Worm (Caenorhabditis elegans) whole organism, L3 larva: ENCODE data around the gene ZK1055.6.

ENCODE experiments used
- aly-2 ChIP-seq: fragments of 150-350 bp; optimal IDR thresholded peaks from 2 replicates; lab custom pipeline; 2014; ENCODE audit warnings: missing biosample characterization, missing genetic modification characterization
- ama-1 ChIP-seq: fragments of 150-350 bp; optimal IDR thresholded peaks from 2 replicates; lab custom pipeline; 2018
- ceh-16 ChIP-seq: sonication (generic microtip); optimal IDR thresholded peaks from 2 replicates; lab custom pipeline; 2017; ENCODE audit warnings: missing biosample characterization, missing genetic modification characterization
- ceh-28 ChIP-seq: fragments of 150-350 bp; optimal IDR thresholded peaks from 2 replicates; lab custom pipeline; 2014; ENCODE audit warnings: missing biosample characterization, missing genetic modification reagents, missing genetic modification characterization
- ceh-82 ChIP-seq: fragments of 150-350 bp; optimal IDR thresholded peaks from 2 replicates; lab custom pipeline; 2014; ENCODE audit warnings: missing biosample characterization, missing genetic modification characterization
- ceh-9 ChIP-seq: sonication (generic microtip); optimal IDR thresholded peaks from 2 replicates; lab custom pipeline; 2018; ENCODE audit warnings: missing biosample characterization, missing genetic modification characterization
- egl-27 ChIP-seq: sonication (generic microtip); optimal IDR thresholded peaks from 4 replicates; lab custom pipeline; 2017; ENCODE audit warnings: missing biosample characterization, missing genetic modification reagents, missing genetic modification characterization
- egl-5 ChIP-seq: fragments of 150-350 bp; optimal IDR thresholded peaks from 2 replicates; lab custom pipeline; 2017; ENCODE audit warnings: missing biosample characterization, missing genetic modification reagents, missing genetic modification characterization, inconsistent platforms
- elt-1 ChIP-seq: fragments of 150-350 bp; optimal IDR thresholded peaks from 2 replicates; lab custom pipeline; 2014; ENCODE audit warnings: missing biosample characterization, missing genetic modification characterization
- elt-2 ChIP-seq: sonication (generic microtip); optimal IDR thresholded peaks from 2 replicates; lab custom pipeline; 2016; ENCODE audit warnings: missing genetic modification reagents, mild to moderate bottlenecking, missing genetic modification characterization, missing compliant biosample characterization
- elt-3 ChIP-seq, 3 experiments: fragments of 150-350 bp in 1 of 3; sonication (generic microtip) in 2 of 3; optimal IDR thresholded peaks; 2 replicates in 2 of 3; 4 replicates in 1 of 3; lab custom pipeline; 2014 to 2017; ENCODE audit warnings: missing biosample characterization in 3 of 3, missing genetic modification characterization in 3 of 3
- eor-1 ChIP-seq, 2 experiments: fragments of 150-350 bp; optimal IDR thresholded peaks; 2 replicates each; lab custom pipeline; 2014 to 2018; ENCODE audit warnings: missing biosample characterization in 2 of 2, missing genetic modification characterization in 2 of 2
- fkh-10 ChIP-seq: sonication (generic microtip); optimal IDR thresholded peaks from 2 replicates; lab custom pipeline; 2017; ENCODE audit warnings: missing biosample characterization, missing genetic modification reagents, missing genetic modification characterization
- fkh-2 ChIP-seq: fragments of 150-350 bp; optimal IDR thresholded peaks from 2 replicates; lab custom pipeline; 2014; ENCODE audit warnings: missing biosample characterization, missing genetic modification reagents, missing genetic modification characterization
- fos-1 ChIP-seq: fragments of 150-350 bp; optimal IDR thresholded peaks from 2 replicates; lab custom pipeline; 2014; ENCODE audit warnings: missing biosample characterization, missing genetic modification characterization
- hmg-11 ChIP-seq: sonication (generic microtip); optimal IDR thresholded peaks from 2 replicates; lab custom pipeline; 2016; ENCODE audit warnings: missing genetic modification characterization, missing compliant biosample characterization
- jun-1 ChIP-seq: fragments of 150-350 bp; optimal IDR thresholded peaks from 2 replicates; lab custom pipeline; 2014; ENCODE audit warnings: missing biosample characterization, missing genetic modification reagents, missing genetic modification characterization
- lin-15B ChIP-seq: fragments of 150-350 bp; optimal IDR thresholded peaks from 2 replicates; lab custom pipeline; 2014; ENCODE audit warnings: missing biosample characterization, missing genetic modification characterization
- lin-39 ChIP-seq: fragments of 150-350 bp; optimal IDR thresholded peaks from 2 replicates; lab custom pipeline; 2018; ENCODE audit warnings: missing biosample characterization, missing genetic modification reagents, missing genetic modification characterization
- lsy-12 ChIP-seq: sonication (generic microtip); optimal IDR thresholded peaks from 2 replicates; lab custom pipeline; 2016; ENCODE audit warnings: mild to moderate bottlenecking, missing genetic modification characterization, missing compliant biosample characterization
- mml-1 ChIP-seq: fragments of 150-350 bp; sonication (generic microtip); optimal IDR thresholded peaks from 3 replicates; lab custom pipeline; 2014; ENCODE audit warnings: missing biosample characterization, missing genetic modification characterization
- nhr-12 ChIP-seq: fragments of 150-350 bp; optimal IDR thresholded peaks from 2 replicates; lab custom pipeline; 2014; ENCODE audit warnings: missing biosample characterization, missing genetic modification characterization
- nhr-237 ChIP-seq: fragments of 150-350 bp; optimal IDR thresholded peaks from 2 replicates; lab custom pipeline; 2014; ENCODE audit warnings: missing biosample characterization, missing genetic modification characterization
- nhr-43 ChIP-seq: sonication (generic microtip); optimal IDR thresholded peaks from 2 replicates; lab custom pipeline; 2016; ENCODE audit warnings: mild to moderate bottlenecking, missing genetic modification characterization, missing compliant biosample characterization; ENCODE audit not compliant: poor library complexity, severe bottlenecking
- nhr-76 ChIP-seq: fragments of 150-350 bp; sonication (generic microtip); optimal IDR thresholded peaks from 5 replicates; lab custom pipeline; 2014; ENCODE audit warnings: missing biosample characterization, missing genetic modification characterization
- pha-4 ChIP-seq: fragments of 150-350 bp; optimal IDR thresholded peaks from 2 replicates; lab custom pipeline; 2014; ENCODE audit warnings: missing biosample characterization, missing genetic modification reagents, missing genetic modification characterization
- pqm-1 ChIP-seq: fragments of 150-350 bp; optimal IDR thresholded peaks from 2 replicates; lab custom pipeline; 2017; ENCODE audit warnings: missing biosample characterization, missing genetic modification characterization, inconsistent platforms
- sea-2 ChIP-seq: fragments of 150-350 bp; sonication (generic microtip); optimal IDR thresholded peaks from 4 replicates; lab custom pipeline; 2014; ENCODE audit warnings: missing biosample characterization, missing genetic modification reagents, missing genetic modification characterization
- skn-1 ChIP-seq: fragments of 150-350 bp; optimal IDR thresholded peaks from 2 replicates; lab custom pipeline; 2014; ENCODE audit warnings: missing biosample characterization, missing genetic modification characterization
- unc-39 ChIP-seq: sonication (generic microtip); optimal IDR thresholded peaks from 4 replicates; lab custom pipeline; 2017; ENCODE audit warnings: missing biosample characterization, missing genetic modification characterization
- unc-62 ChIP-seq: fragments of 150-350 bp; sonication (generic microtip); optimal IDR thresholded peaks from 4 replicates; lab custom pipeline; 2014; ENCODE audit warnings: missing biosample characterization, missing genetic modification reagents, missing genetic modification characterization
- zag-1 ChIP-seq: fragments of 150-350 bp; optimal IDR thresholded peaks from 2 replicates; lab custom pipeline; 2014; ENCODE audit warnings: missing biosample characterization, missing genetic modification characterization
- ztf-11 ChIP-seq: fragments of 150-350 bp; optimal IDR thresholded peaks from 2 replicates; lab custom pipeline; 2014; ENCODE audit warnings: missing biosample characterization, missing genetic modification characterization
- ztf-4 ChIP-seq: fragments of 150-350 bp; optimal IDR thresholded peaks from 2 replicates; lab custom pipeline; 2014; ENCODE audit warnings: missing biosample characterization, missing genetic modification characterization

ZK1055.6 gene

ce11 chrV:6576567-6576966, 25.8 kb downstream of the ZK1055.6 start, which contains the start of gene EGAP9.4:
TSS of gene EGAP9.4 (plus strand) at chrV:6576867.
- TF ChIP-seq lsy-12 (tag; lab: Kevin White, UChicago): no peak
- no peak for TF ChIP-seq egl-27 (tag; lab: Kevin White, UChicago)
- no peak for TF ChIP-seq jun-1
- no peak for TF ChIP-seq unc-62 (GFP tag; lab: Kevin White, UChicago)
- TF ChIP-seq pqm-1 (tag; lab: Kevin White, UChicago): no peak
- no peak for TF ChIP-seq aly-2
- TF ChIP-seq elt-1 (tag; lab: Kevin White, UChicago): no peak

ce11 chrV:6575406-6576130, 26.8 kb downstream of the ZK1055.6 start, which contains the start of gene fut-2:
TSS of gene fut-2 (minus strand) at chrV:6575890.
- TF ChIP-seq ceh-82 (tag; lab: Kevin White, UChicago) (no peak), elt-3 (tag; optimal IDR thresholded peaks at IDR 0.05; lab: Kevin White, UChicago) (no peak), ceh-9 (tag; lab: Kevin White, UChicago) (no peak), ama-1 (lab: Kevin White, UChicago) (no peak), lsy-12 (tag; lab: Kevin White, UChicago) (no peak), elt-1 (tag; lab: Kevin White, UChicago) (no peak), ceh-28 (tag; lab: Kevin White, UChicago) (no peak), mml-1 (tag; lab: Kevin White, UChicago) (no peak), sea-2 (GFP tag; lab: Kevin White, UChicago) (no peak), egl-5 (tag; lab: Kevin White, UChicago) (no peak), nhr-76 (tag; lab: Kevin White, UChicago) (no peak), fkh-10 (no peak), nhr-12 (tag; lab: Kevin White, UChicago) (no peak), elt-2 (tag; lab: Kevin White, UChicago) (peak; percentile 92), unc-39 (tag; lab: Kevin White, UChicago) (no peak), nhr-43 (no peak), ceh-16 (tag; lab: Kevin White, UChicago) (no peak), eor-1 (tag; optimal IDR thresholded peaks at IDR 0.05; lab: Kevin White, UChicago) (no peak), ztf-11 (tag; lab: Kevin White, UChicago) (no peak), ztf-4 (tag; lab: Kevin White, UChicago) (no peak), pha-4 (tag; lab: Kevin White, UChicago) (peak; percentile 56), fos-1 (no peak), nhr-237 (no peak), hmg-11 (no peak), lin-39 (tag; lab: Kevin White, UChicago) (no peak), unc-62 (GFP tag; lab: Kevin White, UChicago) (no peak), fkh-2 (tag; lab: Kevin White, UChicago) (no peak), jun-1 (peak; percentile 45), lin-15B (tag; lab: Kevin White, UChicago) (no peak), zag-1 (tag; lab: Kevin White, UChicago) (no peak), pqm-1 (tag; lab: Kevin White, UChicago) (peak; percentile 74)

ce11 chrV:6565851-6566386, 36.5 kb downstream of the ZK1055.6 start, which contains the start of gene K04A8.1:
TSS of gene K04A8.1 (plus strand) at chrV:6566336.
- TF ChIP-seq ceh-28 (tag; lab: Kevin White, UChicago) (no peak), skn-1 (tag; lab: Kevin White, UChicago) (no peak), fkh-10 (no peak), ceh-82 (tag; lab: Kevin White, UChicago) (no peak), nhr-12 (tag; lab: Kevin White, UChicago) (no peak), elt-3 (tag; optimal IDR thresholded peaks at IDR 0.05; lab: Kevin White, UChicago) (no peak), pqm-1 (tag; lab: Kevin White, UChicago) (peak; percentile 49), fos-1 (no peak), elt-2 (tag; lab: Kevin White, UChicago) (peak; percentile 39), pha-4 (tag; lab: Kevin White, UChicago) (peak; percentile 79)

ce11 chrV:6561592-6561991, 40.8 kb downstream of the ZK1055.6 start, which contains the start of gene spp-19:
TSS of gene spp-19 (minus strand) at chrV:6561692.
- TF ChIP-seq eor-1 (tag; optimal IDR thresholded peaks at IDR 0.05; lab: Kevin White, UChicago) (no peak), elt-1 (tag; lab: Kevin White, UChicago) (no peak), nhr-237 (no peak), elt-2 (tag; lab: Kevin White, UChicago) (no peak), lsy-12 (tag; lab: Kevin White, UChicago) (no peak)
